Fruit fly (Drosophila melanogaster) whole organism, embryonic: ENCODE measurements around the gene Jhbp1.

ENCODE experiments used
- Abd-B ChIP-seq: fragments of 200-800 bp; sonication (Bioruptor generic); optimal IDR thresholded peaks from 2 replicates; lab custom pipeline; 2018; ENCODE audit warnings: missing biosample characterization, mild to moderate bottlenecking, missing genetic modification characterization, moderate library complexity
- CG10274 ChIP-seq: fragments of 200-800 bp; sonication (Bioruptor generic); optimal IDR thresholded peaks from 3 replicates; lab custom pipeline; 2017; ENCODE audit warnings: missing biosample characterization, mild to moderate bottlenecking, missing genetic modification characterization
- CG11456 ChIP-seq: fragments of 200-800 bp; sonication (Bioruptor generic); IDR thresholded peaks from 3 replicates; pipeline ENCODE4 v1.3.6; 2022; ENCODE audit warnings: missing biosample characterization, missing genetic modification characterization
- CG12299 ChIP-seq: fragments of 200-800 bp; sonication (Bioruptor generic); optimal IDR thresholded peaks from 2 replicates; lab custom pipeline; 2018; ENCODE audit warnings: missing biosample characterization, mild to moderate bottlenecking, missing genetic modification characterization
- CG12659 ChIP-seq: fragments of 200-800 bp; sonication (Bioruptor generic); optimal IDR thresholded peaks from 3 replicates; lab custom pipeline; 2017; ENCODE audit warnings: mild to moderate bottlenecking, missing biosample characterization, missing genetic modification reagents, missing genetic modification characterization
- CG13624 ChIP-seq: fragments of 200-800 bp; sonication (Bioruptor generic); optimal IDR thresholded peaks from 2 replicates; lab custom pipeline; 2016; ENCODE audit warnings: missing biosample characterization, missing genetic modification characterization
- CG13775 ChIP-seq: fragments of 200-800 bp; sonication (Bioruptor generic); optimal IDR thresholded peaks from 3 replicates; lab custom pipeline; 2017; ENCODE audit warnings: missing biosample characterization, mild to moderate bottlenecking, missing genetic modification characterization
- CG14710 ChIP-seq: fragments of 200-800 bp; sonication (Bioruptor generic); optimal IDR thresholded peaks from 3 replicates; lab custom pipeline; 2019; ENCODE audit warnings: missing biosample characterization, mild to moderate bottlenecking, missing genetic modification characterization, moderate library complexity
- CG15073 ChIP-seq: fragments of 200-800 bp; sonication (Bioruptor generic); optimal IDR thresholded peaks from 2 replicates; lab custom pipeline; 2016; ENCODE audit warnings: missing biosample characterization, missing genetic modification characterization
- CG1529 ChIP-seq: fragments of 200-800 bp; sonication (Bioruptor generic); optimal IDR thresholded peaks from 3 replicates; lab custom pipeline; 2018; ENCODE audit warnings: missing biosample characterization, missing genetic modification characterization
- CG16815 ChIP-seq: fragments of 200-800 bp; sonication (Bioruptor generic); optimal IDR thresholded peaks from 3 replicates; lab custom pipeline; 2017; ENCODE audit warnings: missing biosample characterization, mild to moderate bottlenecking, missing genetic modification characterization
- CG17802 ChIP-seq: fragments of 200-800 bp; sonication (Bioruptor generic); optimal IDR thresholded peaks from 2 replicates; lab custom pipeline; 2018; ENCODE audit warnings: missing biosample characterization, mild to moderate bottlenecking, missing genetic modification characterization, moderate library complexity
- CG2202 ChIP-seq: fragments of 200-800 bp; sonication (Bioruptor generic); optimal IDR thresholded peaks from 2 replicates; lab custom pipeline; 2018; ENCODE audit warnings: missing biosample characterization, mild to moderate bottlenecking, missing genetic modification characterization
- CG31365 ChIP-seq: fragments of 200-800 bp; sonication (Bioruptor generic); optimal IDR thresholded peaks from 2 replicates; lab custom pipeline; 2018; ENCODE audit warnings: missing biosample characterization, mild to moderate bottlenecking, missing genetic modification characterization
- CG32532 ChIP-seq: fragments of 200-800 bp; sonication (Bioruptor generic); IDR thresholded peaks from 2 replicates; pipeline ENCODE4 v1.3.6; 2022; ENCODE audit warnings: missing biosample characterization, missing genetic modification characterization
- CG6654 ChIP-seq: fragments of 200-800 bp; sonication (Bioruptor generic); optimal IDR thresholded peaks from 2 replicates; lab custom pipeline; 2017; ENCODE audit warnings: missing biosample characterization, mild to moderate bottlenecking, missing genetic modification characterization
- CG7271 ChIP-seq: fragments of 200-800 bp; sonication (Bioruptor generic); optimal IDR thresholded peaks from 2 replicates; lab custom pipeline; 2018; ENCODE audit warnings: missing biosample characterization, mild to moderate bottlenecking, missing genetic modification characterization, moderate library complexity
- CG7357 ChIP-seq: fragments of 200-800 bp; sonication (Bioruptor generic); IDR thresholded peaks from 3 replicates; pipeline ENCODE4 v1.3.6; 2022; ENCODE audit warnings: missing biosample characterization, missing genetic modification characterization
- CG7839 ChIP-seq: fragments of 200-800 bp; sonication (Bioruptor generic); optimal IDR thresholded peaks from 3 replicates; lab custom pipeline; 2018; ENCODE audit warnings: missing biosample characterization, mild to moderate bottlenecking, missing genetic modification characterization, moderate library complexity
- CG8281 ChIP-seq: fragments of 200-800 bp; sonication (Bioruptor generic); optimal IDR thresholded peaks from 2 replicates; lab custom pipeline; 2018; ENCODE audit warnings: missing biosample characterization, mild to moderate bottlenecking, missing genetic modification characterization, moderate library complexity
- CG8290 ChIP-seq, 3 experiments: fragments of 200-800 bp; sonication (Bioruptor generic); optimal IDR thresholded peaks; 2 replicates each; lab custom pipeline; 2016 to 2019; ENCODE audit warnings: missing biosample characterization in 3 of 3, missing genetic modification characterization in 3 of 3, mild to moderate bottlenecking in 2 of 3, moderate library complexity in 1 of 3
- CG8765 ChIP-seq: fragments of 200-800 bp; sonication (Bioruptor generic); IDR thresholded peaks from 2 replicates; pipeline ENCODE4 v1.3.6; 2022; ENCODE audit warnings: missing biosample characterization, missing genetic modification characterization
- CG9215 ChIP-seq: fragments of 200-800 bp; sonication (Bioruptor generic); IDR thresholded peaks from 2 replicates; pipeline ENCODE4 v1.3.6; 2022; ENCODE audit warnings: missing biosample characterization, missing genetic modification characterization
- CrebB ChIP-seq: fragments of 200-800 bp; sonication (Bioruptor generic); optimal IDR thresholded peaks from 3 replicates; lab custom pipeline; 2018; ENCODE audit warnings: missing biosample characterization, mild to moderate bottlenecking, missing genetic modification characterization
- Dad ChIP-seq: fragments of 200-800 bp; sonication (Bioruptor generic); optimal IDR thresholded peaks from 3 replicates; lab custom pipeline; 2016; ENCODE audit warnings: missing biosample characterization, missing genetic modification characterization
- Dip3 ChIP-seq: fragments of 200-800 bp; sonication (Bioruptor generic); optimal IDR thresholded peaks from 3 replicates; lab custom pipeline; 2016; ENCODE audit warnings: missing biosample characterization, missing genetic modification characterization
- ERR ChIP-seq: fragments of 200-800 bp; sonication (Bioruptor generic); optimal IDR thresholded peaks from 2 replicates; lab custom pipeline; 2016; ENCODE audit warnings: missing biosample characterization, missing genetic modification characterization
- Elba2 ChIP-seq: fragments of 200-800 bp; sonication (Bioruptor generic); optimal IDR thresholded peaks from 3 replicates; lab custom pipeline; 2016; ENCODE audit warnings: missing biosample characterization, missing genetic modification characterization
- HLH4C ChIP-seq: fragments of 200-800 bp; sonication (Bioruptor generic); IDR thresholded peaks from 3 replicates; pipeline ENCODE4 v1.3.6; 2022; ENCODE audit warnings: missing biosample characterization, missing genetic modification characterization; ENCODE audit not compliant: partially characterized antibody
- PHDP ChIP-seq: fragments of 200-800 bp; sonication (Bioruptor generic); optimal IDR thresholded peaks from 3 replicates; lab custom pipeline; 2018; ENCODE audit warnings: missing biosample characterization, mild to moderate bottlenecking, missing genetic modification characterization, moderate library complexity
- ab ChIP-seq: fragments of 200-800 bp; sonication (Bioruptor generic); optimal IDR thresholded peaks from 2 replicates; lab custom pipeline; 2016; ENCODE audit warnings: missing biosample characterization, missing genetic modification characterization
- ac ChIP-seq: fragments of 200-800 bp; sonication (Bioruptor generic); optimal IDR thresholded peaks from 3 replicates; lab custom pipeline; 2017; ENCODE audit warnings: missing biosample characterization, mild to moderate bottlenecking, missing genetic modification characterization
- ap ChIP-seq: fragments of 200-800 bp; sonication (Bioruptor generic); IDR thresholded peaks from 2 replicates; pipeline ENCODE4 v1.3.6; 2022; ENCODE audit warnings: missing biosample characterization, missing genetic modification characterization
- cas ChIP-seq: fragments of 200-800 bp; sonication (Bioruptor generic); IDR thresholded peaks from 2 replicates; pipeline ENCODE4 v1.3.6; 2022; ENCODE audit warnings: missing biosample characterization, missing genetic modification characterization
- chif ChIP-seq, 2 experiments: fragments of 200-800 bp; sonication (Bioruptor generic); optimal IDR thresholded peaks; 3 replicates each; lab custom pipeline; 2016; ENCODE audit warnings: missing biosample characterization in 2 of 2, missing genetic modification characterization in 2 of 2
- corto ChIP-seq: fragments of 200-800 bp; sonication (Bioruptor generic); optimal IDR thresholded peaks from 2 replicates; lab custom pipeline; 2016; ENCODE audit warnings: missing biosample characterization, mild to moderate bottlenecking, missing genetic modification characterization, moderate library complexity
- disco-r ChIP-seq: fragments of 200-800 bp; sonication (Bioruptor generic); optimal IDR thresholded peaks from 2 replicates; lab custom pipeline; 2016; ENCODE audit warnings: missing biosample characterization, missing genetic modification characterization
- insv ChIP-seq, 2 experiments: fragments of 200-800 bp; sonication (Bioruptor generic); optimal IDR thresholded peaks; 3 replicates each; lab custom pipeline; 2016 to 2018; ENCODE audit warnings: missing biosample characterization in 2 of 2, missing genetic modification characterization in 2 of 2
- kay ChIP-seq: fragments of 200-800 bp; sonication (Bioruptor generic); optimal IDR thresholded peaks from 2 replicates; lab custom pipeline; 2016; ENCODE audit warnings: missing biosample characterization, missing genetic modification characterization
- lmd ChIP-seq: fragments of 200-800 bp; sonication (Bioruptor generic); IDR thresholded peaks from 2 replicates; pipeline ENCODE4 v1.3.6; 2022; ENCODE audit warnings: missing biosample characterization, missing genetic modification characterization
- nerfin-1 ChIP-seq: fragments of 200-800 bp; sonication (Bioruptor generic); optimal IDR thresholded peaks from 3 replicates; lab custom pipeline; 2019; ENCODE audit warnings: missing biosample characterization, mild to moderate bottlenecking, missing genetic modification characterization, moderate library complexity
- onecut ChIP-seq: fragments of 200-800 bp; sonication (Bioruptor generic); IDR thresholded peaks from 2 replicates; pipeline ENCODE4 v1.3.6; 2022; ENCODE audit warnings: missing biosample characterization, missing genetic modification characterization
- sna ChIP-seq: fragments of 200-800 bp; sonication (Bioruptor generic); IDR thresholded peaks from 2 replicates; pipeline ENCODE4 v1.3.6; 2022; ENCODE audit warnings: missing biosample characterization, missing genetic modification characterization; ENCODE audit not compliant: partially characterized antibody
- sqz ChIP-seq: fragments of 200-800 bp; sonication (Bioruptor generic); optimal IDR thresholded peaks from 3 replicates; lab custom pipeline; 2018; ENCODE audit warnings: missing biosample characterization, mild to moderate bottlenecking, missing genetic modification characterization
- stc ChIP-seq: fragments of 200-800 bp; sonication (Bioruptor generic); IDR thresholded peaks from 2 replicates; pipeline ENCODE4 v1.3.6; 2022; ENCODE audit warnings: missing biosample characterization, missing genetic modification characterization
- stwl ChIP-seq: fragments of 200-800 bp; sonication (Bioruptor generic); optimal IDR thresholded peaks from 3 replicates; lab custom pipeline; 2018; ENCODE audit warnings: missing biosample characterization, mild to moderate bottlenecking, missing genetic modification characterization, moderate library complexity
- trh ChIP-seq: fragments of 200-800 bp; sonication (Bioruptor generic); optimal IDR thresholded peaks from 2 replicates; lab custom pipeline; 2016; ENCODE audit warnings: missing biosample characterization, missing genetic modification characterization
- ttk ChIP-seq: fragments of 200-800 bp; sonication (Bioruptor generic); IDR thresholded peaks from 2 replicates; pipeline ENCODE4 v2.1.2; 2022; ENCODE audit warnings: missing biosample characterization, missing genetic modification characterization
- tx ChIP-seq: fragments of 200-800 bp; sonication (Bioruptor generic); optimal IDR thresholded peaks from 2 replicates; lab custom pipeline; 2016; ENCODE audit warnings: missing biosample characterization, missing genetic modification characterization
- zfh1 ChIP-seq: fragments of 200-800 bp; sonication (Bioruptor generic); IDR thresholded peaks from 3 replicates; pipeline ENCODE4 v1.3.6; 2022; ENCODE audit warnings: missing biosample characterization, missing genetic modification characterization

Gene Jhbp1

dm6 chr3R:4992227-4992737 lies 27.0 kb downstream of the Jhbp1 start (continued):
- TF ChIP-seq CG32532 (GFP tag; lab: Robert Waterston, UW) (0 out of 2 replicates have a peak, but pooled peaks have one; percentile 26), CG7839 (tag; lab: Kevin White, UChicago) (peak; percentile 37), CG8281 (tag; lab: Kevin White, UChicago) (peak; percentile 55), CG11456 (GFP tag; lab: Robert Waterston, UW) (no peak), corto (no peak), CG7357 (GFP tag; lab: Robert Waterston, UW) (no peak), CG13775 (peak; percentile 33), CG10274 (GFP tag; lab: Kevin White, UChicago) (peak; percentile 23), CG17802 (tag; lab: Kevin White, UChicago) (no peak), CrebB (tag; lab: Kevin White, UChicago) (peak; percentile 70), trh (GFP tag; lab: Kevin White, UChicago) (no peak), CG8290 (GFP tag; optimal IDR thresholded peaks at IDR 0.05; lab: Kevin White, UChicago) (peak; percentile 41), CG8290 (tag; optimal IDR thresholded peaks at IDR 0.05; lab: Kevin White, UChicago) (peak; percentile 24 to 65), Dad (GFP tag; lab: Kevin White, UChicago) (peak; percentile 13), CG13624 (peak; percentile 12), Elba2 (GFP tag; lab: Kevin White, UChicago) (no peak), ERR (GFP tag; lab: Kevin White, UChicago) (no peak), ac (GFP tag; lab: Kevin White, UChicago) (peak; percentile 59), Dip3 (GFP tag; lab: Kevin White, UChicago) (no peak), CG2202 (tag; lab: Kevin White, UChicago) (peak; percentile 70), CG6654 (no peak), CG12299 (tag; lab: Kevin White, UChicago) (peak; percentile 25), stwl (tag; lab: Kevin White, UChicago) (no peak), CG9215 (GFP tag; lab: Robert Waterston, UW) (no peak), Abd-B (GFP tag; lab: Kevin White, UChicago) (peak; percentile 29), CG7271 (tag; lab: Kevin White, UChicago) (no peak), CG16815 (no peak), PHDP (tag; lab: Kevin White, UChicago) (peak; percentile 38), ap (GFP tag; lab: Robert Waterston, UW) (0 out of 2 replicates have a peak, but pooled peaks have one; percentile 12), zfh1 (GFP tag; lab: Robert Waterston, UW) (peak; percentile 60; the same call in 1 of the 3 replicates), nerfin-1 (peak; percentile 47), CG8765 (no peak), HLH4C (no peak), CG31365 (tag; lab: Kevin White, UChicago) (peak; percentile 38), lmd (GFP tag; lab: Robert Waterston, UW) (no peak), CG12659 (GFP tag; lab: Kevin White, UChicago) (peak; percentile 38), tx (GFP tag; lab: Kevin White, UChicago) (no peak), CG15073 (no peak), CG14710 (tag; lab: Kevin White, UChicago) (peak; percentile 54), stc (GFP tag; lab: Robert Waterston, UW) (peak; percentile 47; the same call in 1 of the 2 replicates), sna (GFP tag; lab: Robert Waterston, UW) (no peak), cas (GFP tag; lab: Robert Waterston, UW) (no peak), insv (GFP tag; optimal IDR thresholded peaks at IDR 0.05; lab: Kevin White, UChicago) (no peak), disco-r (no peak), sqz (GFP tag; lab: Kevin White, UChicago) (peak; percentile 71), chif (GFP tag; optimal IDR thresholded peaks at IDR 0.05; lab: Kevin White, UChicago) (peak; percentile 6 to 32), CG1529 (peak; percentile 58), kay (GFP tag; lab: Kevin White, UChicago) (peak; percentile 89), onecut (GFP tag; lab: Robert Waterston, UW) (0 out of 2 replicates have a peak, but pooled peaks have one; percentile 38), ab (no peak), ttk (GFP tag; lab: Robert Waterston, UW) (peak; percentile 59; the same call in 1 of the 2 replicates)
